Worm (Caenorhabditis elegans): ENCODE measurements around the gene F40F8.11.

The F40F8.11 gene

DNA sequence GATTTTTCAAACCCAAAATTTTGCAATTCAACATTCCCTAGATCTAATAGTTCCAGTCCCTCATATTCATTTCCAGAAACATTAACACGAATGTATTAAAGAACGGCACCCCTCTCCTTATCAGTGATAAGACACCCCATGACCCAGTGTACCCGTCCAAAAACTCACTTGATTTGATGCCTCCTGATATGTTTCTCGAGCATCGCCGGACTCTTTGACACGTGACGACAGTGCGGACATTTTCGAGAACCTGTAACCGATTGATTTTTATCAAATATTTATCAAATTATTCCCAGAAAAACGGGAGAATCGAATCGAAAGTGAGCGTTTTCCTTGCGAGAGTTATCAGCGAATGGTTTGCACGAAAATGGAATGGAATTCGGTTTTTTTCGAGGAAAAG is 18.6 kb upstream of the F40F8.11 start:
- TF ChIP-seq sptf-2 (GFP tag; optimal IDR thresholded peaks at IDR 0.05) (no peak), egl-18 (GFP tag; IDR thresholded peaks at IDR 0.05) (no peak), F22D6.2 (tag; optimal IDR thresholded peaks at IDR 0.05) (no peak), Y53G8AR.9 (GFP tag; conservative IDR thresholded peaks at IDR 0.05) (peak; percentile 69; the same call in 1 of the 2 replicates), F33H1.4 (GFP tag; IDR thresholded peaks at IDR 0.05) (no peak), tlf-1 (GFP tag; optimal IDR thresholded peaks at IDR 0.05) (peak; percentile 42), nfyb-1 (GFP tag; IDR thresholded peaks at IDR 0.05) (0 out of 2 replicates have a peak, but pooled peaks have one; percentile 44), mxl-1 (tag; optimal IDR thresholded peaks at IDR 0.05) (no peak), ets-4 (GFP tag; optimal IDR thresholded peaks at IDR 0.05) (peak; percentile 40), nfya-1 (tag; optimal IDR thresholded peaks at IDR 0.05; ENCODE audit: borderline replicate concordance, insufficient read depth) (no peak), K12H6.12 (tag; optimal IDR thresholded peaks at IDR 0.05) (no peak), snpc-4 (GFP tag; optimal IDR thresholded peaks at IDR 0.05) (no peak), snpc-4 (tag; optimal IDR thresholded peaks at IDR 0.05) (peak in 1 of 4 experiments; percentile 16), F23B12.7 (tag; optimal IDR thresholded peaks at IDR 0.05; ENCODE audit: insufficient read depth) (no peak), chd-7 (tag; optimal IDR thresholded peaks at IDR 0.05) (peak; percentile 33), lin-26 (GFP tag; IDR thresholded peaks at IDR 0.05) (no peak), ZK185.1 (tag; optimal IDR thresholded peaks at IDR 0.05; ENCODE audit: poor library complexity, severe bottlenecking) (no peak), F37B4.10 (GFP tag; IDR thresholded peaks at IDR 0.05) (no peak), ceh-27 (GFP tag; optimal IDR thresholded peaks at IDR 0.05) (no peak), F52B5.7 (tag; optimal IDR thresholded peaks at IDR 0.05) (no peak), nhr-179 (tag; optimal IDR thresholded peaks at IDR 0.05) (no peak), hmg-20 (GFP tag; IDR thresholded peaks at IDR 0.05) (no peak), aptf-2 (GFP tag; conservative IDR thresholded peaks at IDR 0.05) (no peak), ztf-22 (GFP tag; optimal IDR thresholded peaks at IDR 0.05) (no peak), cebp-2 (GFP tag; IDR thresholded peaks at IDR 0.05) (no peak), snpc-1.3 (tag; optimal IDR thresholded peaks at IDR 0.05; ENCODE audit: insufficient read depth) (no peak), lsl-1 (GFP tag; optimal IDR thresholded peaks at IDR 0.05) (no peak), ztf-3 (GFP tag; optimal IDR thresholded peaks at IDR 0.05) (no peak), tbx-9 (tag; optimal IDR thresholded peaks at IDR 0.05; ENCODE audit: borderline replicate concordance) (no peak), cebp-1 (GFP tag; IDR thresholded peaks at IDR 0.05) (no peak), cebp-1 (tag; optimal IDR thresholded peaks at IDR 0.05) (peak; percentile 66), Y67H2A.10 (GFP tag; conservative IDR thresholded peaks at IDR 0.05) (no peak), attf-5 (GFP tag; optimal IDR thresholded peaks at IDR 0.05) (peak; percentile 7), B0035.1 (tag; optimal IDR thresholded peaks at IDR 0.05) (no peak), egrh-3 (GFP tag; IDR thresholded peaks at IDR 0.05) (no peak), zfh-2 (GFP tag; conservative IDR thresholded peaks at IDR 0.05) (no peak), die-1 (tag; optimal IDR thresholded peaks at IDR 0.05) (no peak), rpc-1 (optimal IDR thresholded peaks at IDR 0.05) (no peak), rpc-1 (tag; optimal IDR thresholded peaks at IDR 0.05) (no peak), F57A8.1 (GFP tag; optimal IDR thresholded peaks at IDR 0.05) (no peak), mel-28 (tag; optimal IDR thresholded peaks at IDR 0.05; ENCODE audit: borderline replicate concordance) (no peak), F10E7.11 (tag; optimal IDR thresholded peaks at IDR 0.05) (no peak), sdz-38 (tag; optimal IDR thresholded peaks at IDR 0.05) (no peak), snpc-1.1 (tag; optimal IDR thresholded peaks at IDR 0.05; ENCODE audit: insufficient read depth) (no peak), Y79H2A.3 (GFP tag; conservative IDR thresholded peaks at IDR 0.05) (no peak), madf-6 (GFP tag; IDR thresholded peaks at IDR 0.05) (no peak), ztf-28 (GFP tag; IDR thresholded peaks at IDR 0.05) (no peak), C17E4.6 (GFP tag; IDR thresholded peaks at IDR 0.05) (no peak), bed-2 (GFP tag; IDR thresholded peaks at IDR 0.05) (no peak)

Data from whole organism, young adult.